Worm (Caenorhabditis elegans): Measurements from ENCODE around the gene K02E2.11.

- no peak for TF ChIP-seq dpl-1 (GFP tag; optimal IDR thresholded peaks at IDR 0.05)
- TF ChIP-seq sox-4 (tag; optimal IDR thresholded peaks at IDR 0.05): no peak
- TF ChIP-seq fos-1 (tag; optimal IDR thresholded peaks at IDR 0.05): no peak
Observed at ce11 chrV:20410285-20410684, 27.2 kb downstream of the K02E2.11 start.
